Fruit fly (Drosophila melanogaster) whole organism, prepupa: ENCODE data around the gene Dus4.

Experiments
- Blimp-1 ChIP-seq: fragments of 200-800 bp; sonication (Bioruptor generic); optimal IDR thresholded peaks from 3 replicates; lab custom pipeline; 2017; ENCODE audit warnings: missing biosample characterization, missing genetic modification characterization, mild to moderate bottlenecking, moderate library complexity, missing genetic modification reagents
- CG10669 ChIP-seq: fragments of 200-800 bp; sonication (Bioruptor generic); optimal IDR thresholded peaks from 3 replicates; lab custom pipeline; 2018; ENCODE audit warnings: missing biosample characterization, mild to moderate bottlenecking, missing genetic modification characterization, moderate library complexity
- CG11762 ChIP-seq: fragments of 200-800 bp; sonication (Bioruptor generic); optimal IDR thresholded peaks from 3 replicates; lab custom pipeline; 2016; ENCODE audit warnings: missing biosample characterization, missing genetic modification characterization; ENCODE audit not compliant: insufficient read depth
- CG11902 ChIP-seq: fragments of 200-800 bp; sonication (Bioruptor generic); optimal IDR thresholded peaks from 3 replicates; lab custom pipeline; 2016; ENCODE audit warnings: missing biosample characterization, missing genetic modification characterization
- CG1621 ChIP-seq: fragments of 200-800 bp; sonication (Bioruptor generic); optimal IDR thresholded peaks from 3 replicates; lab custom pipeline; 2018; ENCODE audit warnings: missing biosample characterization, mild to moderate bottlenecking, missing genetic modification characterization
- CG16779 ChIP-seq: fragments of 200-800 bp; sonication (Bioruptor generic); optimal IDR thresholded peaks from 3 replicates; lab custom pipeline; 2017; ENCODE audit warnings: missing biosample characterization, mild to moderate bottlenecking, missing genetic modification characterization
- CG34406 ChIP-seq: fragments of 200-800 bp; sonication (Bioruptor generic); optimal IDR thresholded peaks from 3 replicates; lab custom pipeline; 2016; ENCODE audit warnings: missing biosample characterization, missing genetic modification characterization
- CG3919 ChIP-seq: fragments of 200-800 bp; sonication (Bioruptor generic); optimal IDR thresholded peaks from 3 replicates; lab custom pipeline; 2016; ENCODE audit warnings: missing biosample characterization, missing genetic modification characterization
- CG4318 ChIP-seq: fragments of 200-800 bp; sonication (Bioruptor generic); optimal IDR thresholded peaks from 3 replicates; lab custom pipeline; 2017; ENCODE audit warnings: missing biosample characterization, mild to moderate bottlenecking, missing genetic modification characterization
- CG6163 ChIP-seq: fragments of 200-800 bp; sonication (Bioruptor generic); IDR thresholded peaks from 3 replicates; pipeline ENCODE4 v1.3.6; 2022; ENCODE audit warnings: missing biosample characterization, missing genetic modification characterization
- CG6792 ChIP-seq: fragments of 200-800 bp; sonication (Bioruptor generic); optimal IDR thresholded peaks from 3 replicates; lab custom pipeline; 2016; ENCODE audit warnings: missing biosample characterization, missing genetic modification characterization
- CG6808 ChIP-seq: fragments of 200-800 bp; sonication (Bioruptor generic); optimal IDR thresholded peaks from 3 replicates; lab custom pipeline; 2017; ENCODE audit warnings: missing biosample characterization, missing genetic modification characterization, mild to moderate bottlenecking, moderate library complexity, missing genetic modification reagents
- CG6854 ChIP-seq: fragments of 200-800 bp; sonication (Bioruptor generic); optimal IDR thresholded peaks from 2 replicates; lab custom pipeline; 2017; ENCODE audit warnings: missing biosample characterization, mild to moderate bottlenecking, missing genetic modification characterization
- CG7368 ChIP-seq: fragments of 200-800 bp; sonication (Bioruptor generic); optimal IDR thresholded peaks from 3 replicates; lab custom pipeline; 2016; ENCODE audit warnings: missing biosample characterization, missing genetic modification characterization
- CG8319 ChIP-seq: fragments of 200-800 bp; sonication (Bioruptor generic); optimal IDR thresholded peaks from 3 replicates; lab custom pipeline; 2016; ENCODE audit warnings: missing biosample characterization, missing genetic modification characterization
- Eip78C ChIP-seq: fragments of 200-800 bp; sonication (Bioruptor generic); peaks from one replicate; lab custom pipeline; 2016; ENCODE audit warnings: missing biosample characterization, missing genetic modification characterization
- Eip93F ChIP-seq: fragments of 200-800 bp; sonication (Bioruptor generic); optimal IDR thresholded peaks from 2 replicates; lab custom pipeline; 2016; ENCODE audit warnings: missing biosample characterization, mild to moderate bottlenecking, missing genetic modification characterization
- Ets21C ChIP-seq: fragments of 200-800 bp; sonication (Bioruptor generic); optimal IDR thresholded peaks from 3 replicates; lab custom pipeline; 2016; ENCODE audit warnings: missing biosample characterization, missing genetic modification characterization
- Ets96B ChIP-seq: fragments of 200-800 bp; optimal IDR thresholded peaks from 2 replicates; lab custom pipeline; 2019; ENCODE audit warnings: missing biosample characterization, mild to moderate bottlenecking, missing genetic modification characterization, moderate library complexity
- Hr38 ChIP-seq: sonication (Bioruptor generic); optimal IDR thresholded peaks from 2 replicates; lab custom pipeline; 2016; ENCODE audit warnings: missing biosample characterization, missing genetic modification characterization
- Hr39 ChIP-seq: fragments of 200-800 bp; sonication (Bioruptor generic); optimal IDR thresholded peaks from 2 replicates; lab custom pipeline; 2016; ENCODE audit warnings: missing biosample characterization, missing genetic modification characterization
- Hr4 ChIP-seq: fragments of 200-800 bp; sonication (Bioruptor generic); optimal IDR thresholded peaks from 3 replicates; lab custom pipeline; 2016; ENCODE audit warnings: missing biosample characterization, missing genetic modification characterization
- Met ChIP-seq: fragments of 200-800 bp; sonication (Bioruptor generic); optimal IDR thresholded peaks from 3 replicates; lab custom pipeline; 2016; ENCODE audit warnings: missing biosample characterization, missing genetic modification characterization
- OdsH ChIP-seq: fragments of 200-800 bp; sonication (Bioruptor generic); optimal IDR thresholded peaks from 3 replicates; lab custom pipeline; 2016; ENCODE audit warnings: missing biosample characterization, missing genetic modification characterization
- Smox ChIP-seq: fragments of 200-800 bp; sonication (Bioruptor generic); optimal IDR thresholded peaks from 3 replicates; lab custom pipeline; 2016; ENCODE audit warnings: missing biosample characterization, missing genetic modification characterization
- Sox102F ChIP-seq: fragments of 200-800 bp; sonication (Bioruptor generic); optimal IDR thresholded peaks from 2 replicates; lab custom pipeline; 2016; ENCODE audit warnings: missing biosample characterization, mild to moderate bottlenecking, missing genetic modification characterization
- Sox14 ChIP-seq: fragments of 200-800 bp; sonication (Bioruptor generic); optimal IDR thresholded peaks from 3 replicates; lab custom pipeline; 2016; ENCODE audit warnings: missing biosample characterization, missing genetic modification characterization
- Sox15 ChIP-seq: fragments of 200-800 bp; sonication (Bioruptor generic); optimal IDR thresholded peaks from 3 replicates; lab custom pipeline; 2016; ENCODE audit warnings: missing biosample characterization, missing genetic modification characterization
- achi ChIP-seq: fragments of 200-800 bp; sonication (Bioruptor generic); optimal IDR thresholded peaks from 3 replicates; lab custom pipeline; 2016; ENCODE audit warnings: missing biosample characterization, missing genetic modification characterization
- acj6 ChIP-seq: fragments of 200-800 bp; sonication (Bioruptor generic); optimal IDR thresholded peaks from 3 replicates; lab custom pipeline; 2016; ENCODE audit warnings: missing biosample characterization, missing genetic modification characterization
- cyc ChIP-seq: fragments of 200-800 bp; sonication (Bioruptor generic); optimal IDR thresholded peaks from 3 replicates; lab custom pipeline; 2016; ENCODE audit warnings: missing biosample characterization, missing genetic modification characterization
- dac ChIP-seq: fragments of 200-800 bp; sonication (Bioruptor generic); optimal IDR thresholded peaks from 2 replicates; lab custom pipeline; 2017; ENCODE audit warnings: missing biosample characterization, mild to moderate bottlenecking, missing genetic modification characterization
- dsx ChIP-seq: fragments of 200-800 bp; optimal IDR thresholded peaks from 3 replicates; lab custom pipeline; 2019; ENCODE audit warnings: missing biosample characterization, mild to moderate bottlenecking, missing genetic modification characterization, moderate library complexity; ENCODE audit not compliant: poor library complexity, severe bottlenecking
- eg ChIP-seq: fragments of 200-800 bp; sonication (Bioruptor generic); IDR thresholded peaks from 3 replicates; pipeline ENCODE4 v1.3.6; 2022; ENCODE audit warnings: missing biosample characterization, missing genetic modification characterization
- esn ChIP-seq: fragments of 200-800 bp; sonication (Bioruptor generic); optimal IDR thresholded peaks from 2 replicates; lab custom pipeline; 2016; ENCODE audit warnings: missing biosample characterization, mild to moderate bottlenecking, missing genetic modification characterization, moderate library complexity
- fkh ChIP-seq: fragments of 200-800 bp; sonication (Bioruptor generic); optimal IDR thresholded peaks from 3 replicates; lab custom pipeline; 2017; ENCODE audit warnings: missing biosample characterization, mild to moderate bottlenecking, missing genetic modification characterization, moderate library complexity
- pdm3 ChIP-seq: fragments of 200-800 bp; sonication (Bioruptor generic); optimal IDR thresholded peaks from 3 replicates; lab custom pipeline; 2016; ENCODE audit warnings: missing biosample characterization, missing genetic modification characterization
- salr ChIP-seq, 2 experiments: fragments of 200-800 bp; sonication (Bioruptor generic); optimal IDR thresholded peaks; 3 replicates each; lab custom pipeline; 2016 to 2018; ENCODE audit warnings: missing biosample characterization in 2 of 2, missing genetic modification characterization in 2 of 2, mild to moderate bottlenecking in 1 of 2
- svp ChIP-seq: fragments of 200-800 bp; sonication (Bioruptor generic); peaks from one replicate; lab custom pipeline; 2016; ENCODE audit warnings: missing biosample characterization, missing genetic modification characterization

Dus4 gene

dm6 chr2L:19027246-19027886 is 35.7 kb upstream of the Dus4 start, which contains the start of gene Sidpn:
TSS of gene Sidpn (plus strand) at chr2L:19027710.
- TF ChIP-seq CG34406 (GFP tag; lab: Kevin White, UChicago) (no peak), dsx (GFP tag; lab: Kevin White, UChicago) (no peak)

- TF ChIP-seq cyc: no peak
- TF ChIP-seq CG10669 (GFP tag; lab: Kevin White, UChicago): no peak
- no peak for TF ChIP-seq CG11902
- no peak for TF ChIP-seq eg (GFP tag; lab: Robert Waterston, UW)
- TF ChIP-seq Sox102F (GFP tag; lab: Kevin White, UChicago): no peak
- TF ChIP-seq CG3919 (GFP tag; lab: Kevin White, UChicago): no peak
- TF ChIP-seq Sox14 (GFP tag; lab: Kevin White, UChicago): no peak
- no peak for TF ChIP-seq CG7368 (GFP tag; lab: Kevin White, UChicago)
- no peak for TF ChIP-seq CG1621 (tag; lab: Kevin White, UChicago)
- TF ChIP-seq dsx (GFP tag; lab: Kevin White, UChicago): no peak
- no peak for TF ChIP-seq Hr4 (GFP tag; lab: Kevin White, UChicago)
- TF ChIP-seq Eip93F (GFP tag; lab: Kevin White, UChicago): no peak
- TF ChIP-seq CG6163: no peak
- no peak for TF ChIP-seq CG34406 (GFP tag; lab: Kevin White, UChicago)
- TF ChIP-seq fkh (GFP tag; lab: Kevin White, UChicago): no peak
- no peak for TF ChIP-seq Met
Observed at dm6 chr2L:19033288-19033687, 29.8 kb upstream of the Dus4 start, which contains the start of gene hook. TSS of gene hook (minus strand) at chr2L:19033498.

dm6 chr2L:19034213-19034929 is 28.7 kb upstream of the Dus4 start, which contains the start of the genes mib2 and CG31800:
TSS of gene mib2 (plus strand) at chr2L:19034444.
TSS of gene CG31800 (minus strand) at chr2L:19034576.
- TF ChIP-seq fkh (GFP tag; lab: Kevin White, UChicago): peak; percentile 36
- no peak for TF ChIP-seq Eip93F (GFP tag; lab: Kevin White, UChicago)
- TF ChIP-seq dsx (GFP tag; lab: Kevin White, UChicago): peak; percentile 58
- peak; percentile 71 for TF ChIP-seq svp (GFP tag; lab: Kevin White, UChicago)
- TF ChIP-seq Ets21C (GFP tag; lab: Kevin White, UChicago): no peak
- no peak for TF ChIP-seq CG6854 (GFP tag; lab: Kevin White, UChicago)
- TF ChIP-seq acj6 (GFP tag; lab: Kevin White, UChicago): peak; percentile 3
- no peak for TF ChIP-seq cyc
- TF ChIP-seq Ets96B (tag; lab: Kevin White, UChicago): no peak
- TF ChIP-seq Sox15 (GFP tag; lab: Kevin White, UChicago): no peak
- TF ChIP-seq OdsH: no peak
- TF ChIP-seq achi: peak; percentile 16
- no peak for TF ChIP-seq salr (GFP tag; optimal IDR thresholded peaks at IDR 0.05; lab: Kevin White, UChicago)
- TF ChIP-seq CG16779 (tag; lab: Kevin White, UChicago): no peak
- no peak for TF ChIP-seq Smox (GFP tag; lab: Kevin White, UChicago)
- TF ChIP-seq CG8319 (GFP tag; lab: Kevin White, UChicago): no peak
- peak; percentile 13 for TF ChIP-seq CG6808 (GFP tag; lab: Kevin White, UChicago)
- TF ChIP-seq pdm3 (GFP tag; lab: Kevin White, UChicago): no peak
- no peak for TF ChIP-seq Blimp-1 (GFP tag; lab: Kevin White, UChicago)
- peak; percentile 21 for TF ChIP-seq esn (GFP tag; lab: Kevin White, UChicago)
- peak; percentile 52 for TF ChIP-seq Eip78C
- TF ChIP-seq CG11762 (GFP tag; lab: Kevin White, UChicago): no peak
- no peak for TF ChIP-seq Hr38 (GFP tag; lab: Kevin White, UChicago)
- no peak for TF ChIP-seq Hr39 (GFP tag; lab: Kevin White, UChicago)
- TF ChIP-seq dac (GFP tag; lab: Kevin White, UChicago): no peak
- no peak for TF ChIP-seq CG1621 (tag; lab: Kevin White, UChicago)
- TF ChIP-seq CG6163: no peak
- no peak for TF ChIP-seq Sox102F (GFP tag; lab: Kevin White, UChicago)
- TF ChIP-seq CG6792 (GFP tag; lab: Kevin White, UChicago): no peak
- TF ChIP-seq CG4318 (GFP tag; lab: Kevin White, UChicago): no peak
